Worm (Caenorhabditis elegans): ENCODE results near the gene otpl-4.
A peak's percentile ranks its signal among the peaks of the same experiment; 100 is the strongest.
"Not testable (repeated sequence)": the region's sequence is repeated elsewhere in the genome, so short reads cannot be mapped to it uniquely, and the experiment has no call there.

otpl-4 gene

ce11 chrV:8529219-8529618 lies 7.9 kb upstream of the otpl-4 start, which contains the start of gene otpl-5:
TSS of gene otpl-5 (plus strand) at chrV:8529519.
- TF ChIP-seq W03F9.2 (tag; optimal IDR thresholded peaks at IDR 0.05) (no peak), him-1 (tag; optimal IDR thresholded peaks at IDR 0.05) (no peak), dao-5 (tag; optimal IDR thresholded peaks at IDR 0.05) (no peak)

ce11 chrV:8533067-8533466 lies 4.1 kb upstream of the otpl-4 start, which contains the start of the genes his-8 and his-7:
TSS of gene his-8 (minus strand) at chrV:8533086.
TSS of gene his-7 (plus strand) at chrV:8533379.
- not testable (repeated sequence) for TF ChIP-seq him-1, dao-5, W03F9.2 (tag; optimal IDR thresholded peaks at IDR 0.05)

- no peak for TF ChIP-seq dao-5 (tag; optimal IDR thresholded peaks at IDR 0.05)
- no peak for TF ChIP-seq him-1 (tag; optimal IDR thresholded peaks at IDR 0.05)
- no peak for TF ChIP-seq W03F9.2 (tag; optimal IDR thresholded peaks at IDR 0.05)
Observed at ce11 chrV:8533916-8534315, 3.2 kb upstream of the otpl-4 start.

- TF ChIP-seq dao-5, him-1, W03F9.2 (tag; optimal IDR thresholded peaks at IDR 0.05): not testable (repeated sequence)
Observed at ce11 chrV:8534534-8535283, 2.4 kb upstream of the otpl-4 start, which contains the start of the genes his-6 and his-5. TSS of gene his-6 (minus strand) at chrV:8534977. TSS of gene his-5 (plus strand) at chrV:8535214.

ce11 chrV:8536213-8536612 lies 918 bp upstream of the otpl-4 start, which contains the start of gene his-39:
TSS of gene his-39 (plus strand) at chrV:8536513.
- TF ChIP-seq him-1 (tag; optimal IDR thresholded peaks at IDR 0.05): no peak

- TF ChIP-seq him-1 (tag; optimal IDR thresholded peaks at IDR 0.05) (no peak), dao-5 (tag; optimal IDR thresholded peaks at IDR 0.05) (no peak), W03F9.2 (tag; optimal IDR thresholded peaks at IDR 0.05) (no peak)
Observed at ce11 chrV:8545531-8546224, 8.5 kb downstream of the otpl-4 start, which contains the start of the genes slc-17.8 and asns-1. TSS of gene slc-17.8 (minus strand) at chrV:8545581. TSS of gene asns-1 (plus strand) at chrV:8546174.

- TF ChIP-seq him-1 (tag; optimal IDR thresholded peaks at IDR 0.05) (no peak), dao-5 (tag; optimal IDR thresholded peaks at IDR 0.05) (no peak), W03F9.2 (tag; optimal IDR thresholded peaks at IDR 0.05) (no peak)
Observed at ce11 chrV:8548989-8549388, 11.9 kb downstream of the otpl-4 start, which contains the start of gene stdh-4. TSS of gene stdh-4 (plus strand) at chrV:8549289.

- TF ChIP-seq W03F9.2 (tag; optimal IDR thresholded peaks at IDR 0.05): no peak
- no peak for TF ChIP-seq dao-5 (tag; optimal IDR thresholded peaks at IDR 0.05)
Observed at ce11 chrV:8552460-8552859, 15.3 kb downstream of the otpl-4 start, which contains the start of gene acr-15. TSS of gene acr-15 (plus strand) at chrV:8552695.

ce11 chrV:8555955-8556354 lies 18.8 kb downstream of the otpl-4 start:
- no peak for TF ChIP-seq dao-5 (tag; optimal IDR thresholded peaks at IDR 0.05)
- no peak for TF ChIP-seq him-1 (tag; optimal IDR thresholded peaks at IDR 0.05)
- no peak for TF ChIP-seq W03F9.2 (tag; optimal IDR thresholded peaks at IDR 0.05)

- TF ChIP-seq dao-5 (tag; optimal IDR thresholded peaks at IDR 0.05) (no peak), him-1 (tag; optimal IDR thresholded peaks at IDR 0.05) (no peak), W03F9.2 (tag; optimal IDR thresholded peaks at IDR 0.05) (no peak)
Observed at ce11 chrV:8560916-8561315, 23.8 kb downstream of the otpl-4 start, which contains the start of gene acr-16. TSS of gene acr-16 (plus strand) at chrV:8561216.

- TF ChIP-seq dao-5 (tag; optimal IDR thresholded peaks at IDR 0.05) (no peak), him-1 (tag; optimal IDR thresholded peaks at IDR 0.05) (no peak), W03F9.2 (tag; optimal IDR thresholded peaks at IDR 0.05) (no peak)
Observed at ce11 chrV:8565075-8565474, 27.9 kb downstream of the otpl-4 start, which contains the start of gene F25G6.8. TSS of gene F25G6.8 (minus strand) at chrV:8565175.

- TF ChIP-seq W03F9.2 (tag; optimal IDR thresholded peaks at IDR 0.05) (no peak), dao-5 (tag; optimal IDR thresholded peaks at IDR 0.05) (no peak), him-1 (tag; optimal IDR thresholded peaks at IDR 0.05) (no peak)
Observed at ce11 chrV:8569172-8569571, 32.0 kb downstream of the otpl-4 start.

ce11 chrV:8569841-8570361 lies 32.8 kb downstream of the otpl-4 start, which contains the start of the genes F25G6.9 and symk-1:
TSS of gene F25G6.9 (minus strand) at chrV:8570000.
TSS of gene symk-1 (plus strand) at chrV:8570311.
- peak; percentile 70 for TF ChIP-seq W03F9.2 (tag; optimal IDR thresholded peaks at IDR 0.05)
- no peak for TF ChIP-seq dao-5 (tag; optimal IDR thresholded peaks at IDR 0.05)

All from whole organism, L4/young adult.